Worm (Caenorhabditis elegans) whole organism, L4 larva: ENCODE measurements around the gene hpr-9.

Source experiments
- aly-2 ChIP-seq: sonication (generic microtip); optimal IDR thresholded peaks from 2 replicates; lab custom pipeline; 2018; ENCODE audit warnings: missing biosample characterization, missing genetic modification characterization
- ama-1 ChIP-seq: fragments of 150-350 bp; optimal IDR thresholded peaks from 2 replicates; lab custom pipeline; 2014; ENCODE audit warnings: inconsistent platforms, mixed read lengths
- nhr-11 ChIP-seq: fragments of 150-350 bp; optimal IDR thresholded peaks from 2 replicates; lab custom pipeline; 2014; ENCODE audit warnings: missing biosample characterization, missing genetic modification characterization
- snpc-4 ChIP-seq: fragments of 150-350 bp; optimal IDR thresholded peaks from 2 replicates; lab custom pipeline; 2014; ENCODE audit warnings: missing biosample characterization, missing genetic modification characterization
- spr-3 ChIP-seq: fragments of 200-800 bp; sonication (Bioruptor generic); optimal IDR thresholded peaks from 2 replicates; lab custom pipeline; 2018; ENCODE audit warnings: mild to moderate bottlenecking, missing genetic modification characterization, missing compliant biosample characterization

ce11 chrIII:10608161-10608560 lies 13.2 kb upstream of the hpr-9 start:
- TF ChIP-seq snpc-4 (no peak), ama-1 (lab: Kevin White, UChicago) (no peak), nhr-11 (tag; lab: Kevin White, UChicago) (no peak), spr-3 (no peak), aly-2 (no peak)
